Fruit fly (Drosophila melanogaster): ENCODE measurements around the gene emei.

Gene emei

dm6 chr3L:11148478-11149251 lies 39.2 kb downstream of the emei start (continued):
- no peak for TF ChIP-seq Dip3 (GFP tag; optimal IDR thresholded peaks at IDR 0.05)
- peak; percentile 62 for TF ChIP-seq CG14710 (tag; optimal IDR thresholded peaks at IDR 0.05)
- TF ChIP-seq CG11560 (tag; IDR thresholded peaks at IDR 0.05), result no peak
- no peak for TF ChIP-seq Jarid2 (GFP tag; optimal IDR thresholded peaks at IDR 0.05)
- TF ChIP-seq lola (GFP tag; optimal IDR thresholded peaks at IDR 0.05), result peak in 1 of 3 experiments; percentile 48
- TF ChIP-seq Antp (GFP tag; optimal IDR thresholded peaks at IDR 0.05), result no peak
- no peak for TF ChIP-seq bbx (GFP tag; IDR thresholded peaks at IDR 0.05; ENCODE audit: partially characterized antibody)
- TF ChIP-seq tap (tag; optimal IDR thresholded peaks at IDR 0.05), result peak; percentile 42
- TF ChIP-seq gcm2 (GFP tag; optimal IDR thresholded peaks at IDR 0.05), result no peak
- TF ChIP-seq CG12236 (GFP tag; optimal IDR thresholded peaks at IDR 0.05), result no peak
- TF ChIP-seq gt (GFP tag; IDR thresholded peaks at IDR 0.05), result no peak
- no peak for TF ChIP-seq Sry-β (GFP tag; optimal IDR thresholded peaks at IDR 0.05)
- TF ChIP-seq CG3995 (GFP tag; optimal IDR thresholded peaks at IDR 0.05), result no peak
- peak; percentile 5 for TF ChIP-seq ewg (GFP tag; optimal IDR thresholded peaks at IDR 0.05)
- TF ChIP-seq GATAe (GFP tag; conservative IDR thresholded peaks at IDR 0.05), result no peak
- no peak for TF ChIP-seq repo (GFP tag; optimal IDR thresholded peaks at IDR 0.05)
- TF ChIP-seq CG30020 (tag; optimal IDR thresholded peaks at IDR 0.05), result no peak
- TF ChIP-seq zfh2 (GFP tag; optimal IDR thresholded peaks at IDR 0.05), result no peak
- TF ChIP-seq CG4820 (GFP tag; optimal IDR thresholded peaks at IDR 0.05), result peak; percentile 41
- peak; percentile 27 for TF ChIP-seq Hr3 (GFP tag; optimal IDR thresholded peaks at IDR 0.05)
- no peak for TF ChIP-seq CG11723 (GFP tag; optimal IDR thresholded peaks at IDR 0.05)
- TF ChIP-seq Asciz (GFP tag; optimal IDR thresholded peaks at IDR 0.05), result peak; percentile 52
- TF ChIP-seq CG7839 (tag; optimal IDR thresholded peaks at IDR 0.05), result peak; percentile 45
- no peak for TF ChIP-seq CG9797 (GFP tag; optimal IDR thresholded peaks at IDR 0.05)
- no peak for TF ChIP-seq Rx (GFP tag; IDR thresholded peaks at IDR 0.05)
- TF ChIP-seq CG15011 (GFP tag; optimal IDR thresholded peaks at IDR 0.05), result no peak
- TF ChIP-seq HLH54F (GFP tag; optimal IDR thresholded peaks at IDR 0.05), result no peak
- TF ChIP-seq ab (GFP tag; optimal IDR thresholded peaks at IDR 0.05), result no peak
- no peak for TF ChIP-seq Scr (GFP tag; IDR thresholded peaks at IDR 0.05; ENCODE audit: partially characterized antibody)
- peak; percentile 33; the same call in 1 of the 2 replicates for TF ChIP-seq al (GFP tag; IDR thresholded peaks at IDR 0.05)
- no peak for TF ChIP-seq Doc3 (GFP tag; IDR thresholded peaks at IDR 0.05; ENCODE audit: partially characterized antibody)
- TF ChIP-seq hkb (optimal IDR thresholded peaks at IDR 0.05), result no peak
- TF ChIP-seq hkb (GFP tag; IDR thresholded peaks at IDR 0.05), result peak; percentile 57
- TF ChIP-seq B-H2 (GFP tag; optimal IDR thresholded peaks at IDR 0.05), result no peak
- no peak for TF ChIP-seq Nf-YA (GFP tag; IDR thresholded peaks at IDR 0.05)
- peak; percentile 25 for TF ChIP-seq CG10654 (GFP tag; optimal IDR thresholded peaks at IDR 0.05)
- TF ChIP-seq CkIIα-i1 (GFP tag; IDR thresholded peaks at IDR 0.05), result no peak
- no peak for TF ChIP-seq CG11093 (GFP tag; IDR thresholded peaks at IDR 0.05)
- no peak for TF ChIP-seq wek (GFP tag; optimal IDR thresholded peaks at IDR 0.05)
- no peak for TF ChIP-seq Ets65A (GFP tag)
- no peak for TF ChIP-seq lov (optimal IDR thresholded peaks at IDR 0.05)
- no peak for TF ChIP-seq lov (GFP tag; IDR thresholded peaks at IDR 0.05)
- no peak for TF ChIP-seq knrl (GFP tag; IDR thresholded peaks at IDR 0.05; ENCODE audit: partially characterized antibody)
- TF ChIP-seq CG11085 (GFP tag; IDR thresholded peaks at IDR 0.05), result no peak
- TF ChIP-seq NFAT (GFP tag; IDR thresholded peaks at IDR 0.05), result no peak
- no peak for TF ChIP-seq shn (GFP tag; optimal IDR thresholded peaks at IDR 0.05)
- no peak for TF ChIP-seq Hey (tag; optimal IDR thresholded peaks at IDR 0.05)
- TF ChIP-seq Med (GFP tag), result no peak
- peak in 1 of 2 experiments; percentile 2 for TF ChIP-seq chif (GFP tag; optimal IDR thresholded peaks at IDR 0.05)
- no peak for TF ChIP-seq Dad (GFP tag; optimal IDR thresholded peaks at IDR 0.05)
- TF ChIP-seq CG42726 (GFP tag; IDR thresholded peaks at IDR 0.05; ENCODE audit: partially characterized antibody), result no peak
